Worm (Caenorhabditis elegans): ENCODE data around the gene fkh-7.

The fkh-7 gene

ce11 chrIV:5561497-5562155, 22.9 kb upstream of the fkh-7 start:
- TF ChIP-seq T22C8.4 (GFP tag; IDR thresholded peaks at IDR 0.05), result no peak
- TF ChIP-seq ztf-29 (GFP tag; IDR thresholded peaks at IDR 0.05), result no peak
- TF ChIP-seq ref-1 (GFP tag; conservative IDR thresholded peaks at IDR 0.05), result no peak
- TF ChIP-seq klf-2 (GFP tag; conservative IDR thresholded peaks at IDR 0.05), result no peak
- no peak for TF ChIP-seq med-1 (GFP tag; optimal IDR thresholded peaks at IDR 0.05; ENCODE audit: insufficient read depth)
- no peak for TF ChIP-seq tab-1 (GFP tag; IDR thresholded peaks at IDR 0.05)
- no peak for TF ChIP-seq cog-1 (tag; optimal IDR thresholded peaks at IDR 0.05)
- TF ChIP-seq flt-1 (GFP tag; IDR thresholded peaks at IDR 0.05), result no peak
- no peak for TF ChIP-seq ztf-23 (GFP tag; IDR thresholded peaks at IDR 0.05)

DNA sequence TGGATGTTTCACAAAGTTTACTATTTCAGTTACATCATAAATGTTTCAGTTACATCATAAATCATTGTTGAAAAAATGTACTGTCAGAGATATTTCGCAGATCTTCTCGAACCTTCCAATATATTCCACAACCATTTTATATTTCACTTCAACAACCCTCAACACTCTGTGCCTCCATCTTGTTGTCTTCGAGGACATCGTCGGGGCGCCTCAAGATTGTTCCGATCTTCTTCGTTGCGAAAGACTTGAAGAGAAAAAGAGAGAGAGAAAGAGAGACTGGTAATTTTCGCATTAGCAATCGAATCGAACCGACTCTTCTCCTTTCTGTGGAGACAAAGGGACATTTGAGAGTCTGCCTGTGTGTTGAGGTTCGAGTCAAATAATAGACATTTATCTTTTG, 21.2 kb upstream of the fkh-7 start:
- TF ChIP-seq klf-2 (GFP tag; conservative IDR thresholded peaks at IDR 0.05) (no peak), ztf-23 (GFP tag; IDR thresholded peaks at IDR 0.05) (no peak), med-1 (GFP tag; optimal IDR thresholded peaks at IDR 0.05; ENCODE audit: insufficient read depth) (no peak), cog-1 (tag; optimal IDR thresholded peaks at IDR 0.05) (no peak), tab-1 (GFP tag; IDR thresholded peaks at IDR 0.05) (no peak), ztf-29 (GFP tag; IDR thresholded peaks at IDR 0.05) (no peak), ref-1 (GFP tag; conservative IDR thresholded peaks at IDR 0.05) (no peak), flt-1 (GFP tag; IDR thresholded peaks at IDR 0.05) (no peak), T22C8.4 (GFP tag; IDR thresholded peaks at IDR 0.05) (no peak)

- TF ChIP-seq ref-1 (GFP tag; conservative IDR thresholded peaks at IDR 0.05) (no peak), ztf-29 (GFP tag; IDR thresholded peaks at IDR 0.05) (no peak), tab-1 (GFP tag; IDR thresholded peaks at IDR 0.05) (no peak), ztf-23 (GFP tag; IDR thresholded peaks at IDR 0.05) (no peak), med-1 (GFP tag; optimal IDR thresholded peaks at IDR 0.05; ENCODE audit: insufficient read depth) (no peak), klf-2 (GFP tag; conservative IDR thresholded peaks at IDR 0.05) (no peak), cog-1 (tag; optimal IDR thresholded peaks at IDR 0.05) (no peak), flt-1 (GFP tag; IDR thresholded peaks at IDR 0.05) (no peak), T22C8.4 (GFP tag; IDR thresholded peaks at IDR 0.05) (no peak)
Measured at ce11 chrIV:5564293-5564692, 20.2 kb upstream of the fkh-7 start.

DNA sequence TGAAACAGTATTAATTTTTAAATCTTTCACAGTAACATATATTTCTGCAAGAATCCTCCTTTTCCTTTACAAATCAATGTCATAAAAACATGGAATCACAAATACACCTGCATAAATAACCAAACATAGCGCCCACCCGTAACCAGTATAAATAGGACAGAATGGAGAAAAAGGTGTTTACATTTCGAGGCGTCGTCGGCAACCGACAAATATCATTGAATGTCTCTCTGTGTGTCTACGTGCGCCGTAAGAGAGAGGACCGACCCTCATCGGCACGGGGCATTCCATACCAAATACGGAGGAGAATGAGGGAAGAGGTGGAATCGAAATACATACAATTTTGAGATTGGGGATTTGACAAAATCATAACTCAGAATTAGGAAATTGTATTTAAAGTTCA, 19.4 kb upstream of the fkh-7 start:
- TF ChIP-seq ztf-23 (GFP tag; IDR thresholded peaks at IDR 0.05) (peak; percentile 9; the same call in 1 of the 2 replicates), cog-1 (tag; optimal IDR thresholded peaks at IDR 0.05) (no peak)

DNA sequence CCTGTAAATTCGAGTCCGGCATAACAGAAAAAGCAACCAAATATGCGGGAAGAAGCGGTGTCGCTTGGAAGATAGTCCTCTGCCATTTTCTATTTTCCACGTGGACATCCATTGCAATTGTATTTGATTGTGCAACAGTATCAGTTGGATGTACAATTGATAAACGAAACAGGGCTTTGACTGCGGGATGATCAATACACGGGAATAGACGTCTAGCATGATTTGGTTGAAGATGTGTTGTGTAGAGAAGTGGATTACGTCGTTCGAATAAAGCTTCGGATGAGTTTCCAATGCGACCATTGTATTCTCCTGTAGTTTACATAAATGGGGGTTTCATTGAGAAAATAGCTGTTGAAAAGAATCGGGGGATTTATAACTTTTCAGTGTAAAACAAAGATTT, 11.8 kb upstream of the fkh-7 start:
- TF ChIP-seq ztf-29 (GFP tag; IDR thresholded peaks at IDR 0.05) (no peak), klf-2 (GFP tag; conservative IDR thresholded peaks at IDR 0.05) (no peak), ref-1 (GFP tag; conservative IDR thresholded peaks at IDR 0.05) (no peak), cog-1 (tag; optimal IDR thresholded peaks at IDR 0.05) (no peak), flt-1 (GFP tag; IDR thresholded peaks at IDR 0.05) (no peak), med-1 (GFP tag; optimal IDR thresholded peaks at IDR 0.05; ENCODE audit: insufficient read depth) (no peak), tab-1 (GFP tag; IDR thresholded peaks at IDR 0.05) (no peak), T22C8.4 (GFP tag; IDR thresholded peaks at IDR 0.05) (no peak), ztf-23 (GFP tag; IDR thresholded peaks at IDR 0.05) (no peak)

ce11 chrIV:5574033-5574432, 10.5 kb upstream of the fkh-7 start, which contains the start of gene T12E12.6:
T12E12.6 (minus strand) TSS chrIV:5574133.
- TF ChIP-seq flt-1 (GFP tag; IDR thresholded peaks at IDR 0.05), result no peak
- no peak for TF ChIP-seq T22C8.4 (GFP tag; IDR thresholded peaks at IDR 0.05)
- TF ChIP-seq ztf-23 (GFP tag; IDR thresholded peaks at IDR 0.05), result no peak
- TF ChIP-seq ztf-29 (GFP tag; IDR thresholded peaks at IDR 0.05), result no peak
- TF ChIP-seq cog-1 (tag; optimal IDR thresholded peaks at IDR 0.05), result no peak
- TF ChIP-seq ref-1 (GFP tag; conservative IDR thresholded peaks at IDR 0.05), result no peak
- no peak for TF ChIP-seq tab-1 (GFP tag; IDR thresholded peaks at IDR 0.05)
- no peak for TF ChIP-seq klf-2 (GFP tag; conservative IDR thresholded peaks at IDR 0.05)
- no peak for TF ChIP-seq med-1 (GFP tag; optimal IDR thresholded peaks at IDR 0.05; ENCODE audit: insufficient read depth)

DNA sequence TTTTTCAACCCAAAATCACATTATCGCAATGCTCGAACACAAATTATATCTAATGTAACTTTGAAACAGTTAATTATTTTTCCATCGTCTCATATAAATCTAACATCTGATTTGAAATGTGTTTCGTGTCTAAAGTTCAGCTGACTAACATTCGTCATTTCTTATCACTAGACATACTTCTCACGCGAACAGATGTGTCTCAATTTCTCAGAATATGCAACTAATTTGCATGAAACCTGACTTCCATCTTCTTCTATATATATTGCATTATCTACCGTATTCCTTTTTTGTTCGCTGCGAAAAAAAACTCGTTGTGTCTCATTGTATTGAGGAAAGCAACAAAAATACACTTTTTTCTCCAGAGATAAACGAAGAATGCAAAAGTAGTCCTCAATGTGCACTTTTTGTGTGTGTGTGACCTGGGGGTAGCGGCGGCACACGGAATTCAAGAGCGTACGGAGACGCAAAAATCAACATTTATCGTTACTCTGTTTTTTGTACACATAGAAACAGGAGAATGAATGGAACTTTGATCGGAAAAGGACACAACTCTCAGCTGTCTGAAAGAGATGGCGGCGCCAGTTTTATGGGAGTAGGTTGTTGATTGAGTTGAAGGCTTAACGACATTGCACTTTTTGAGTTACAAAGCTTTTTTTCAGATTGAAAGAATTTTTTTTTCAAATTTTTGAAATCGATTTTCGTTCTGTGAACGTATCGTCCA, 3.7 kb upstream of the fkh-7 start:
- TF ChIP-seq ref-1 (GFP tag; conservative IDR thresholded peaks at IDR 0.05) (no peak), flt-1 (GFP tag; IDR thresholded peaks at IDR 0.05) (no peak), ztf-23 (GFP tag; IDR thresholded peaks at IDR 0.05) (no peak), klf-2 (GFP tag; conservative IDR thresholded peaks at IDR 0.05) (no peak), T22C8.4 (GFP tag; IDR thresholded peaks at IDR 0.05) (no peak), tab-1 (GFP tag; IDR thresholded peaks at IDR 0.05) (no peak), med-1 (GFP tag; optimal IDR thresholded peaks at IDR 0.05; ENCODE audit: insufficient read depth) (no peak), cog-1 (tag; optimal IDR thresholded peaks at IDR 0.05) (no peak), ztf-29 (GFP tag; IDR thresholded peaks at IDR 0.05) (no peak)

DNA sequence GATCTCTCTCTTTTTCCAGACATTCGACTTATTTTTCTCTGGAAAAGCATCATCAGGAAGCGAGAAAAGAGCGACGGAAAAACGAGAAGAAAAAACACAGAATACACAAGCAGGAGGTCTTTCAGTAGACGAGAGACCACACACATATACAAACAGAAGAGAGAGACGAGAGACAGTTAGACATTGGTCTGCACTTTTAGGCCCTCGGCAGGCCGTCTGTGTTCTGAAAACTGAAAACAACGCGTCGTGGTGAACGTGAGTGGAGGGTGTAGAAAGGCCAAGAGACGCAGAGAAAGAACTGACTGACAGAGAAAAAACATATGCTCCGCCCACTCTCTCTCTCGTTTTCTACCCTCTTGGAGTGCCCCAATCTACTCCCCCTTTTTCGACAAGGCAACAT, 2.2 kb upstream of the fkh-7 start:
- no peak for TF ChIP-seq ztf-23 (GFP tag; IDR thresholded peaks at IDR 0.05)
- no peak for TF ChIP-seq ztf-29 (GFP tag; IDR thresholded peaks at IDR 0.05)
- TF ChIP-seq flt-1 (GFP tag; IDR thresholded peaks at IDR 0.05), result no peak
- no peak for TF ChIP-seq klf-2 (GFP tag; conservative IDR thresholded peaks at IDR 0.05)
- no peak for TF ChIP-seq cog-1 (tag; optimal IDR thresholded peaks at IDR 0.05)
- no peak for TF ChIP-seq T22C8.4 (GFP tag; IDR thresholded peaks at IDR 0.05)
- no peak for TF ChIP-seq med-1 (GFP tag; optimal IDR thresholded peaks at IDR 0.05; ENCODE audit: insufficient read depth)
- TF ChIP-seq ref-1 (GFP tag; conservative IDR thresholded peaks at IDR 0.05), result no peak
- no peak for TF ChIP-seq tab-1 (GFP tag; IDR thresholded peaks at IDR 0.05)

DNA sequence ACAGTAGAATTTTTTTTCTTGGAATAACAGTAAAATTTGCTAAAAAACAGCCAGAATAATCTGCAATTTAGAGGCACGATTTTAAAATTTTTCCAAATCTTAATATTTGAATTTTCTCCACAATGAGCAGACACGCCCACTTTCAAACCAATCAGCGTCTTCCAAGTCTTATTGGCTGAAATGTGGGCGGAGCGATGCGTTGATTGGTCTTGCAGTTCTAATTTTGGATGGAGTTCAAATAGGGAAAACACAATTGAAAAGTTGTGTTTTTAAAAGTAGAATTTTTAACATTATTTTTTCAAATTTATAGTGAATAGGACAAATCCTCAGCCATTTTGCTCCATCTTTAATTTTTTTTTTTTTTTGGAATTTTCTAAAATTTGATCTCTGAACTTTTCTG, 1.7 kb upstream of the fkh-7 start:
- TF ChIP-seq cog-1 (tag; optimal IDR thresholded peaks at IDR 0.05) (no peak), ztf-23 (GFP tag; IDR thresholded peaks at IDR 0.05) (no peak), T22C8.4 (GFP tag; IDR thresholded peaks at IDR 0.05) (no peak)

DNA sequence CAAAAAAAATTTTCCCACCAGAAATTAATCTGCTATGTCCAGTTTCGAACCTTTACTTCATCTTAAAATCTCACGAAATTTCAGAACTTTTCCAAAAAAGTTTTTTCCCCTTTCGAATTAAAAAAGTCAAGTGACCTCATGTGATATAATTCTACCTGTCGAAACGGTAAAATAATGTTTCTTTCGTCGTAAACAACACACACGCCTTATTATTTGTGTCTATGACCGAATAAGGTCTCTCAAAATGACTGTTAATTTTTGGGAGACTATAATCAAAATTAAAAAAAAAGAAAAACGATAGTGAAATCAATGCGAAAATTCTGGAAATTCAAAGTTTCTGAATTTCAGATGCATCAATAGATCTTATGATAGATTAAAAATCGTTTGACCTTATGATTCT, 1.3 kb upstream of the fkh-7 start:
- no peak for TF ChIP-seq cog-1 (tag; optimal IDR thresholded peaks at IDR 0.05)
- no peak for TF ChIP-seq klf-2 (GFP tag; conservative IDR thresholded peaks at IDR 0.05)
- TF ChIP-seq ztf-29 (GFP tag; IDR thresholded peaks at IDR 0.05), result no peak
- no peak for TF ChIP-seq flt-1 (GFP tag; IDR thresholded peaks at IDR 0.05)
- TF ChIP-seq ztf-23 (GFP tag; IDR thresholded peaks at IDR 0.05), result no peak
- TF ChIP-seq T22C8.4 (GFP tag; IDR thresholded peaks at IDR 0.05), result no peak
- TF ChIP-seq tab-1 (GFP tag; IDR thresholded peaks at IDR 0.05), result no peak
- TF ChIP-seq ref-1 (GFP tag; conservative IDR thresholded peaks at IDR 0.05), result no peak
- TF ChIP-seq med-1 (GFP tag; optimal IDR thresholded peaks at IDR 0.05; ENCODE audit: insufficient read depth), result no peak
